Fruit fly (Drosophila melanogaster): Measurements from ENCODE around the gene Idh.
A peak's percentile ranks its signal among the peaks of the same experiment; 100 is the strongest.

Idh gene

dm6 chr3L:8358138-8358537 is 2.6 kb downstream of the Idh start:
- TF ChIP-seq Adf1 (GFP tag; IDR thresholded peaks at IDR 0.05) (no peak), sob (GFP tag; IDR thresholded peaks at IDR 0.05) (no peak), ci (GFP tag; IDR thresholded peaks at IDR 0.05) (no peak), vvl (GFP tag; IDR thresholded peaks at IDR 0.05) (0 out of 2 replicates have a peak, but pooled peaks have one; percentile 16), CG2120 (GFP tag; optimal IDR thresholded peaks at IDR 0.05) (peak; percentile 12), CG9876 (GFP tag; optimal IDR thresholded peaks at IDR 0.05) (no peak), chinmo (GFP tag; IDR thresholded peaks at IDR 0.05; ENCODE audit: partially characterized antibody) (no peak), nom (GFP tag; optimal IDR thresholded peaks at IDR 0.05) (peak; percentile 54), Med (GFP tag) (peak; percentile 78)

- TF ChIP-seq exex (tag; optimal IDR thresholded peaks at IDR 0.05) (no peak), stwl (tag; optimal IDR thresholded peaks at IDR 0.05) (no peak), slbo (GFP tag; IDR thresholded peaks at IDR 0.05) (no peak), dm (GFP tag; optimal IDR thresholded peaks at IDR 0.05) (no peak), D (optimal IDR thresholded peaks at IDR 0.05) (no peak), D (GFP tag; optimal IDR thresholded peaks at IDR 0.05) (no peak), Sox102F (GFP tag; optimal IDR thresholded peaks at IDR 0.05) (no peak), ase (GFP tag; IDR thresholded peaks at IDR 0.05) (no peak), ara (GFP tag; IDR thresholded peaks at IDR 0.05) (no peak), CHES-1-like (GFP tag; optimal IDR thresholded peaks at IDR 0.05) (no peak), sug (tag; optimal IDR thresholded peaks at IDR 0.05) (no peak)
These were observed 4.5 kb downstream of the Idh start, which contains the start of gene Culd for dm6 chr3L:8356196-8356595. Gene Culd, minus strand, starts transcription at chr3L:8356296.

dm6 chr3L:8347346-8347745 is 13.4 kb downstream of the Idh start:
- no peak for TF ChIP-seq CG8388 (GFP tag; optimal IDR thresholded peaks at IDR 0.05)
- no peak for TF ChIP-seq btn (GFP tag; optimal IDR thresholded peaks at IDR 0.05)
- no peak for TF ChIP-seq wdn (GFP tag; IDR thresholded peaks at IDR 0.05)
- TF ChIP-seq lov (optimal IDR thresholded peaks at IDR 0.05): no peak
- TF ChIP-seq lov (GFP tag; IDR thresholded peaks at IDR 0.05): 0 out of 3 replicates have a peak, but pooled peaks have one; percentile 44
- peak; percentile 15 for TF ChIP-seq CG6683 (GFP tag; optimal IDR thresholded peaks at IDR 0.05)
- no peak for TF ChIP-seq D19A (tag; optimal IDR thresholded peaks at IDR 0.05)
- no peak for TF ChIP-seq esg (GFP tag; conservative IDR thresholded peaks at IDR 0.05)
- TF ChIP-seq CG1529 (GFP tag; optimal IDR thresholded peaks at IDR 0.05): no peak
- TF ChIP-seq gt (GFP tag; IDR thresholded peaks at IDR 0.05): no peak
- TF ChIP-seq Hmr (GFP tag; optimal IDR thresholded peaks at IDR 0.05): no peak
- TF ChIP-seq CG10565 (GFP tag; optimal IDR thresholded peaks at IDR 0.05): no peak
- TF ChIP-seq Six4 (GFP tag; optimal IDR thresholded peaks at IDR 0.05): no peak
- TF ChIP-seq CG43689 (GFP tag; IDR thresholded peaks at IDR 0.05): no peak
- TF ChIP-seq CG17328 (GFP tag; IDR thresholded peaks at IDR 0.05): peak; percentile 36; the same call in 1 of the 2 replicates
- TF ChIP-seq Atf6 (GFP tag; IDR thresholded peaks at IDR 0.05): peak; percentile 40; the same call in 1 of the 2 replicates
- no peak for TF ChIP-seq CG6272 (GFP tag; IDR thresholded peaks at IDR 0.05)
- no peak for TF ChIP-seq CG7963 (GFP tag; IDR thresholded peaks at IDR 0.05; ENCODE audit: partially characterized antibody)
- no peak for TF ChIP-seq dm (GFP tag; optimal IDR thresholded peaks at IDR 0.05)
- no peak for TF ChIP-seq zf30C (GFP tag; optimal IDR thresholded peaks at IDR 0.05)
- TF ChIP-seq sisA (GFP tag; IDR thresholded peaks at IDR 0.05): no peak
- TF ChIP-seq CG8281 (tag; optimal IDR thresholded peaks at IDR 0.05): peak; percentile 24
- TF ChIP-seq lmd (GFP tag; IDR thresholded peaks at IDR 0.05): no peak
- TF ChIP-seq bowl (GFP tag; IDR thresholded peaks at IDR 0.05): 0 out of 2 replicates have a peak, but pooled peaks have one; percentile 15
- no peak for TF ChIP-seq CG11456 (GFP tag; IDR thresholded peaks at IDR 0.05)
- no peak for TF ChIP-seq salm (tag; optimal IDR thresholded peaks at IDR 0.05)
- peak; percentile 2 for TF ChIP-seq tup (GFP tag; optimal IDR thresholded peaks at IDR 0.05)
- no peak for TF ChIP-seq Hr78 (GFP tag; optimal IDR thresholded peaks at IDR 0.05)
- peak; percentile 50 for TF ChIP-seq CG4328 (GFP tag; optimal IDR thresholded peaks at IDR 0.05)
- 0 out of 3 replicates have a peak, but pooled peaks have one; percentile 12 for TF ChIP-seq CG11695 (GFP tag; IDR thresholded peaks at IDR 0.05)
- TF ChIP-seq CG10321 (GFP tag; IDR thresholded peaks at IDR 0.05): no peak

All from whole organism, embryonic.